Fruit fly (Drosophila melanogaster) whole organism, embryonic: ENCODE measurements around the gene CG17029.

Experiments used
- Aef1 ChIP-seq: fragments of 200-800 bp; sonication (Bioruptor generic); IDR thresholded peaks from 3 replicates; pipeline ENCODE4 v1.3.6; 2022; ENCODE audit warnings: missing biosample characterization, missing genetic modification characterization
- Atf3 ChIP-seq: fragments of 200-800 bp; sonication (Bioruptor generic); optimal IDR thresholded peaks from 3 replicates; lab custom pipeline; 2016; ENCODE audit warnings: missing biosample characterization, missing genetic modification characterization
- Atf6 ChIP-seq: fragments of 200-800 bp; sonication (Bioruptor generic); IDR thresholded peaks from 2 replicates; pipeline ENCODE4 v1.3.6; 2022; ENCODE audit warnings: missing biosample characterization, missing genetic modification characterization
- CG10321 ChIP-seq: fragments of 200-800 bp; sonication (Bioruptor generic); IDR thresholded peaks from 2 replicates; pipeline ENCODE4 v1.3.6; 2022; ENCODE audit warnings: missing biosample characterization, missing genetic modification characterization
- CG12071 ChIP-seq: fragments of 200-800 bp; sonication (Bioruptor generic); optimal IDR thresholded peaks from 3 replicates; lab custom pipeline; 2018; ENCODE audit warnings: missing biosample characterization, mild to moderate bottlenecking, missing genetic modification characterization
- CG12104 ChIP-seq: fragments of 200-800 bp; sonication (Bioruptor generic); optimal IDR thresholded peaks from 3 replicates; lab custom pipeline; 2016; ENCODE audit warnings: missing biosample characterization, missing genetic modification characterization
- CG13296 ChIP-seq: fragments of 200-800 bp; sonication (Bioruptor generic); optimal IDR thresholded peaks from 3 replicates; lab custom pipeline; 2018; ENCODE audit warnings: missing biosample characterization, mild to moderate bottlenecking, missing genetic modification characterization
- CG14965 ChIP-seq: fragments of 200-800 bp; sonication (Bioruptor generic); optimal IDR thresholded peaks from 2 replicates; lab custom pipeline; 2016; ENCODE audit warnings: missing biosample characterization, missing genetic modification characterization, borderline replicate concordance
- CG15479 ChIP-seq: fragments of 200-800 bp; sonication (Bioruptor generic); optimal IDR thresholded peaks from 3 replicates; lab custom pipeline; 2019; ENCODE audit warnings: missing biosample characterization, mild to moderate bottlenecking, missing genetic modification characterization, moderate library complexity
- CG1647 ChIP-seq: fragments of 200-800 bp; sonication (Bioruptor generic); optimal IDR thresholded peaks from 3 replicates; lab custom pipeline; 2016; ENCODE audit warnings: missing biosample characterization, missing genetic modification characterization
- CG17328 ChIP-seq: fragments of 200-800 bp; sonication (Bioruptor generic); IDR thresholded peaks from 2 replicates; pipeline ENCODE4 v1.3.6; 2022; ENCODE audit warnings: missing biosample characterization, missing genetic modification characterization
- CG17359 ChIP-seq: fragments of 200-800 bp; sonication (Bioruptor generic); optimal IDR thresholded peaks from 3 replicates; lab custom pipeline; 2018; ENCODE audit warnings: missing biosample characterization, mild to moderate bottlenecking, missing genetic modification characterization, moderate library complexity
- CG2116 ChIP-seq: fragments of 200-800 bp; sonication (Bioruptor generic); optimal IDR thresholded peaks from 3 replicates; lab custom pipeline; 2018; ENCODE audit warnings: missing biosample characterization, mild to moderate bottlenecking, missing genetic modification characterization
- CG2129 ChIP-seq: fragments of 200-800 bp; sonication (Bioruptor generic); IDR thresholded peaks from 2 replicates; pipeline ENCODE4 v1.3.6; 2022; ENCODE audit warnings: missing biosample characterization, missing genetic modification characterization; ENCODE audit not compliant: partially characterized antibody
- CG2199 ChIP-seq: fragments of 200-800 bp; sonication (Bioruptor generic); IDR thresholded peaks from 3 replicates; pipeline ENCODE4 v1.3.6; 2022; ENCODE audit warnings: missing biosample characterization, missing genetic modification characterization
- CG31365 ChIP-seq: fragments of 200-800 bp; sonication (Bioruptor generic); optimal IDR thresholded peaks from 2 replicates; lab custom pipeline; 2018; ENCODE audit warnings: missing biosample characterization, mild to moderate bottlenecking, missing genetic modification characterization
- CG4282 ChIP-seq: fragments of 200-800 bp; sonication (Bioruptor generic); optimal IDR thresholded peaks from 2 replicates; lab custom pipeline; 2016; ENCODE audit warnings: missing biosample characterization, missing genetic modification characterization
- CG4424 ChIP-seq: fragments of 200-800 bp; sonication (Bioruptor generic); optimal IDR thresholded peaks from 3 replicates; lab custom pipeline; 2016; ENCODE audit warnings: missing biosample characterization, missing genetic modification characterization
- CG4617 ChIP-seq: fragments of 200-800 bp; sonication (Bioruptor generic); optimal IDR thresholded peaks from 3 replicates; lab custom pipeline; 2016; ENCODE audit warnings: missing biosample characterization, missing genetic modification characterization, borderline replicate concordance
- CG6683 ChIP-seq: fragments of 200-800 bp; sonication (Bioruptor generic); optimal IDR thresholded peaks from 2 replicates; lab custom pipeline; 2017; ENCODE audit warnings: missing biosample characterization, mild to moderate bottlenecking, missing genetic modification characterization, missing genetic modification reagents
- CG6854 ChIP-seq: fragments of 200-800 bp; sonication (Bioruptor generic); optimal IDR thresholded peaks from 3 replicates; lab custom pipeline; 2017; ENCODE audit warnings: missing biosample characterization, mild to moderate bottlenecking, missing genetic modification characterization
- CG7987 ChIP-seq: fragments of 200-800 bp; sonication (Bioruptor generic); optimal IDR thresholded peaks from 2 replicates; lab custom pipeline; 2018; ENCODE audit warnings: missing biosample characterization, mild to moderate bottlenecking, missing genetic modification characterization, moderate library complexity
- CTCF ChIP-seq: fragments of 200-800 bp; sonication (Bioruptor generic); optimal IDR thresholded peaks from 2 replicates; lab custom pipeline; 2017; ENCODE audit warnings: missing biosample characterization, mild to moderate bottlenecking, missing genetic modification characterization, moderate library complexity
- CkIIα-i1 ChIP-seq: fragments of 200-800 bp; sonication (Bioruptor generic); IDR thresholded peaks from 2 replicates; pipeline ENCODE4 v1.3.6; 2022; ENCODE audit warnings: missing biosample characterization, missing genetic modification characterization
- D ChIP-seq, 2 experiments: fragments of 200-800 bp in 1 of 2; fragments of >200 bp in 1 of 2; sonication (Bioruptor generic) in 1 of 2; optimal IDR thresholded peaks; 2 replicates in 1 of 2; 3 replicates in 1 of 2; lab custom pipeline; 2017; ENCODE audit warnings: mild to moderate bottlenecking in 1 of 2, missing biosample characterization in 1 of 2, missing genetic modification characterization in 1 of 2, missing genetic modification reagents in 1 of 2
- D19B ChIP-seq: fragments of 200-800 bp; sonication (Bioruptor generic); optimal IDR thresholded peaks from 2 replicates; lab custom pipeline; 2017; ENCODE audit warnings: missing biosample characterization, mild to moderate bottlenecking, missing genetic modification characterization
- Doc3 ChIP-seq: fragments of 200-800 bp; sonication (Bioruptor generic); IDR thresholded peaks from 3 replicates; pipeline ENCODE4 v1.3.6; 2022; ENCODE audit warnings: missing biosample characterization, missing genetic modification characterization; ENCODE audit not compliant: partially characterized antibody
- E2f1 ChIP-seq: fragments of 200-800 bp; sonication (Bioruptor generic); IDR thresholded peaks from 2 replicates; pipeline ENCODE4 v1.3.6; 2022; ENCODE audit warnings: missing biosample characterization, missing genetic modification characterization
- Eip74EF ChIP-seq, 2 experiments: fragments of 200-800 bp in 1 of 2; fragments of >200 bp in 1 of 2; sonication (Bioruptor generic) in 1 of 2; optimal IDR thresholded peaks; 2 replicates each; lab custom pipeline; 2017 to 2019; ENCODE audit warnings: missing biosample characterization in 2 of 2, missing genetic modification characterization in 2 of 2, mild to moderate bottlenecking in 1 of 2, moderate library complexity in 1 of 2
- Hey ChIP-seq: fragments of 200-800 bp; sonication (Bioruptor generic); optimal IDR thresholded peaks from 3 replicates; lab custom pipeline; 2018; ENCODE audit warnings: missing biosample characterization, mild to moderate bottlenecking, missing genetic modification characterization
- Lhr ChIP-seq: fragments of 200-800 bp; sonication (Bioruptor generic); optimal IDR thresholded peaks from 3 replicates; lab custom pipeline; 2017; ENCODE audit warnings: mild to moderate bottlenecking, missing biosample characterization, missing genetic modification reagents, missing genetic modification characterization
- Rx ChIP-seq: fragments of 200-800 bp; sonication (Bioruptor generic); IDR thresholded peaks from 2 replicates; pipeline ENCODE4 v1.3.6; 2022; ENCODE audit warnings: missing biosample characterization, missing genetic modification characterization
- Stat92E ChIP-seq, 3 experiments: fragments of >200 bp in 2 of 3; fragments of 200-800 bp in 1 of 3; sonication (Bioruptor generic) in 1 of 3; optimal IDR thresholded peaks; 2 replicates each; lab custom pipeline; 2017 to 2019; ENCODE audit warnings: missing biosample characterization in 3 of 3, missing genetic modification characterization in 3 of 3, mild to moderate bottlenecking in 1 of 3, moderate library complexity in 1 of 3
- Tbp ChIP-seq: fragments of >200 bp; optimal IDR thresholded peaks from 2 replicates; lab custom pipeline; 2018; ENCODE audit warnings: missing biosample characterization, missing genetic modification characterization
- Xrp1 ChIP-seq: fragments of 200-800 bp; sonication (Bioruptor generic); IDR thresholded peaks from 2 replicates; pipeline ENCODE4 v1.3.6; 2022; ENCODE audit warnings: missing biosample characterization, missing genetic modification characterization
- ase ChIP-seq: fragments of 200-800 bp; sonication (Bioruptor generic); IDR thresholded peaks from 3 replicates; pipeline ENCODE4 v1.3.6; 2022; ENCODE audit warnings: missing biosample characterization, missing genetic modification characterization
- bcd ChIP-seq: fragments of 200-800 bp; sonication (Bioruptor generic); optimal IDR thresholded peaks from 2 replicates; lab custom pipeline; 2017; ENCODE audit warnings: missing biosample characterization, mild to moderate bottlenecking, missing genetic modification characterization
- cas ChIP-seq: fragments of 200-800 bp; sonication (Bioruptor generic); IDR thresholded peaks from 2 replicates; pipeline ENCODE4 v1.3.6; 2022; ENCODE audit warnings: missing biosample characterization, missing genetic modification characterization
- corto ChIP-seq: fragments of 200-800 bp; sonication (Bioruptor generic); optimal IDR thresholded peaks from 2 replicates; lab custom pipeline; 2016; ENCODE audit warnings: missing biosample characterization, mild to moderate bottlenecking, missing genetic modification characterization, moderate library complexity
- dimm ChIP-seq: fragments of 200-800 bp; sonication (Bioruptor generic); IDR thresholded peaks from 2 replicates; pipeline ENCODE4 v1.3.6; 2022; ENCODE audit warnings: missing biosample characterization, missing genetic modification characterization
- ftz-f1 ChIP-seq: fragments of 200-800 bp; sonication (Bioruptor generic); optimal IDR thresholded peaks from 2 replicates; lab custom pipeline; 2016; ENCODE audit warnings: missing biosample characterization, missing genetic modification characterization
- jing ChIP-seq: fragments of 200-800 bp; sonication (Bioruptor generic); optimal IDR thresholded peaks from 2 replicates; lab custom pipeline; 2018; ENCODE audit warnings: missing biosample characterization, mild to moderate bottlenecking, missing genetic modification characterization
- kay ChIP-seq: fragments of 200-800 bp; sonication (Bioruptor generic); optimal IDR thresholded peaks from 2 replicates; lab custom pipeline; 2016; ENCODE audit warnings: missing biosample characterization, missing genetic modification characterization
- peb ChIP-seq: fragments of 200-800 bp; sonication (Bioruptor generic); IDR thresholded peaks from 2 replicates; pipeline ENCODE4 v1.3.6; 2022; ENCODE audit warnings: missing biosample characterization, missing genetic modification characterization
- pnt ChIP-seq: fragments of 200-800 bp; sonication (Bioruptor generic); optimal IDR thresholded peaks from 3 replicates; lab custom pipeline; 2016; ENCODE audit warnings: missing biosample characterization, missing genetic modification characterization
- salm ChIP-seq: fragments of 200-800 bp; sonication (Bioruptor generic); optimal IDR thresholded peaks from 2 replicates; lab custom pipeline; 2018; ENCODE audit warnings: missing biosample characterization, mild to moderate bottlenecking, missing genetic modification characterization
- scrt ChIP-seq: fragments of 200-800 bp; sonication (Bioruptor generic); optimal IDR thresholded peaks from 2 replicates; lab custom pipeline; 2018; ENCODE audit warnings: missing biosample characterization, mild to moderate bottlenecking, missing genetic modification characterization, moderate library complexity
- stc ChIP-seq: fragments of 200-800 bp; sonication (Bioruptor generic); IDR thresholded peaks from 2 replicates; pipeline ENCODE4 v1.3.6; 2022; ENCODE audit warnings: missing biosample characterization, missing genetic modification characterization
- trh ChIP-seq: fragments of 200-800 bp; sonication (Bioruptor generic); optimal IDR thresholded peaks from 2 replicates; lab custom pipeline; 2016; ENCODE audit warnings: missing biosample characterization, missing genetic modification characterization
- unpg ChIP-seq: fragments of 200-800 bp; sonication (Bioruptor generic); optimal IDR thresholded peaks from 3 replicates; lab custom pipeline; 2018; ENCODE audit warnings: missing biosample characterization, mild to moderate bottlenecking, missing genetic modification characterization, moderate library complexity

The CG17029 gene

dm6 chr3L:16001164-16001679, 24.6 kb downstream of the CG17029 start (continued):
- peak; percentile 45 for TF ChIP-seq CG4424 (GFP tag; lab: Kevin White, UChicago)
- TF ChIP-seq Doc3 (GFP tag; lab: Robert Waterston, UW) = no peak
- TF ChIP-seq CkIIα-i1 (GFP tag; lab: Robert Waterston, UW) = no peak
- TF ChIP-seq salm (tag; lab: Kevin White, UChicago) = peak; percentile 31
- TF ChIP-seq peb (GFP tag; lab: Robert Waterston, UW) = no peak; the same call in 1 of the 2 replicates
- TF ChIP-seq stc (GFP tag; lab: Robert Waterston, UW) = peak; percentile 66
- TF ChIP-seq CG31365 = peak; percentile 45
- TF ChIP-seq CG1647 = no peak
- peak; percentile 55 for TF ChIP-seq CG12071 (GFP tag; lab: Kevin White, UChicago)
- peak; percentile 75 for TF ChIP-seq CG17359 (tag; lab: Kevin White, UChicago)
- no peak for TF ChIP-seq Rx (GFP tag; lab: Robert Waterston, UW)
- no peak for TF ChIP-seq CG15479
- TF ChIP-seq D (optimal IDR thresholded peaks at IDR 0.05; lab: Kevin White, UChicago) = no peak
- peak; percentile 23 for TF ChIP-seq D (GFP tag; optimal IDR thresholded peaks at IDR 0.05; lab: Kevin White, UChicago)
- TF ChIP-seq Hey (tag; lab: Kevin White, UChicago) = peak; percentile 48
- peak; percentile 37 for TF ChIP-seq Atf3
- peak; percentile 58 for TF ChIP-seq Aef1
- peak; percentile 69 for TF ChIP-seq CG6854 (GFP tag; lab: Kevin White, UChicago)
- TF ChIP-seq CG2199 (GFP tag; lab: Robert Waterston, UW) = no peak
- no peak for TF ChIP-seq cas (GFP tag; lab: Robert Waterston, UW)
- TF ChIP-seq CG7987 = no peak
- TF ChIP-seq CG12104 (GFP tag; lab: Kevin White, UChicago) = peak; percentile 44
- TF ChIP-seq Tbp (GFP tag; lab: Kevin White, UChicago) = no peak
- TF ChIP-seq Eip74EF (GFP tag; optimal IDR thresholded peaks at IDR 0.05; lab: Kevin White, UChicago) = peak in 1 of 2 experiments; percentile 77
- TF ChIP-seq CTCF (GFP tag; lab: Kevin White, UChicago) = no peak
- TF ChIP-seq CG13296 (GFP tag; lab: Kevin White, UChicago) = peak; percentile 88
- TF ChIP-seq unpg (GFP tag; lab: Kevin White, UChicago) = peak; percentile 76
- no peak for TF ChIP-seq ftz-f1 (GFP tag; lab: Kevin White, UChicago)
- TF ChIP-seq CG14965 = no peak
- peak; percentile 46; the same call in 1 of the 2 replicates for TF ChIP-seq Xrp1
- TF ChIP-seq CG17328 (GFP tag; lab: Robert Waterston, UW) = peak; percentile 36; the same call in 1 of the 2 replicates
- peak; percentile 45 for TF ChIP-seq jing (GFP tag; lab: Kevin White, UChicago)
- peak; percentile 32 for TF ChIP-seq pnt (GFP tag; lab: Kevin White, UChicago)
- TF ChIP-seq corto (GFP tag; lab: Kevin White, UChicago) = peak; percentile 25
- no peak for TF ChIP-seq Lhr (GFP tag; lab: Kevin White, UChicago)
- peak; percentile 67 for TF ChIP-seq kay (GFP tag; lab: Kevin White, UChicago)
- TF ChIP-seq CG2116 (GFP tag; lab: Kevin White, UChicago) = peak; percentile 22
- TF ChIP-seq Stat92E (GFP tag; optimal IDR thresholded peaks at IDR 0.05; lab: Kevin White, UChicago) = no peak
- TF ChIP-seq CG4282 (GFP tag; lab: Kevin White, UChicago) = peak; percentile 51
- peak; percentile 5 for TF ChIP-seq CG6683 (GFP tag; lab: Kevin White, UChicago)
- no peak for TF ChIP-seq CG2129 (GFP tag; lab: Robert Waterston, UW)
- TF ChIP-seq bcd = peak; percentile 84
- TF ChIP-seq dimm = no peak
- TF ChIP-seq scrt = peak; percentile 87
- TF ChIP-seq CG10321 (GFP tag; lab: Robert Waterston, UW) = peak; percentile 33; the same call in 1 of the 2 replicates
- peak; percentile 92 for TF ChIP-seq Atf6 (GFP tag; lab: Robert Waterston, UW)
- peak; percentile 53 for TF ChIP-seq E2f1
- peak; percentile 3 for TF ChIP-seq CG4617 (GFP tag; lab: Kevin White, UChicago)
- TF ChIP-seq D19B = peak; percentile 74
- no peak for TF ChIP-seq trh (GFP tag; lab: Kevin White, UChicago)
- TF ChIP-seq ase (GFP tag; lab: Robert Waterston, UW) = no peak
